Worm (Caenorhabditis elegans) whole organism, young adult: ENCODE results near the gene srh-73.

Source experiments
- Y56A3A.18 ChIP-seq: fragments of 200-800 bp; sonication (Bioruptor generic); IDR thresholded peaks from 2 replicates; pipeline ENCODE4 v1.3.6; 2022; ENCODE audit warnings: missing genetic modification reagents, missing genetic modification characterization, missing compliant biosample characterization
- aptf-3 ChIP-seq: fragments of 200-800 bp; sonication (Bioruptor generic); IDR thresholded peaks from 2 replicates; pipeline ENCODE4 v1.3.6; 2022; ENCODE audit warnings: missing genetic modification characterization, missing compliant biosample characterization
- attf-6 ChIP-seq: fragments of 200-800 bp; sonication (Bioruptor generic); IDR thresholded peaks from 2 replicates; pipeline ENCODE4 v1.3.6; 2022; ENCODE audit warnings: missing genetic modification reagents, missing genetic modification characterization, missing compliant biosample characterization
- dox-1 ChIP-seq: fragments of 200-800 bp; sonication (Bioruptor generic); IDR thresholded peaks from 2 replicates; pipeline ENCODE4 v1.3.6; 2022; ENCODE audit warnings: missing genetic modification reagents, missing genetic modification characterization, missing compliant biosample characterization
- lin-26 ChIP-seq: fragments of 200-800 bp; sonication (Bioruptor generic); IDR thresholded peaks from 2 replicates; pipeline ENCODE4 v1.3.6; 2022; ENCODE audit warnings: missing genetic modification reagents, missing genetic modification characterization, missing compliant biosample characterization
- pha-4 ChIP-seq: fragments of 150-350 bp; sonication (generic microtip); optimal IDR thresholded peaks from 2 replicates; lab custom pipeline; 2014; ENCODE audit warnings: missing biosample characterization, missing genetic modification reagents, missing genetic modification characterization
- ztf-3 ChIP-seq: fragments of 200-800 bp; sonication (Bioruptor generic); optimal IDR thresholded peaks from 2 replicates; lab custom pipeline; 2018; ENCODE audit warnings: mild to moderate bottlenecking, missing genetic modification characterization, missing compliant biosample characterization

ce11 chrII:12473406-12473805 is 38.6 kb upstream of the srh-73 start, which contains the start of gene srg-17:
- no peak for TF ChIP-seq aptf-3 (GFP tag; lab: Robert Waterston, UW)
- TF ChIP-seq Y56A3A.18 (GFP tag; lab: Robert Waterston, UW), result no peak
- TF ChIP-seq dox-1 (GFP tag; lab: Robert Waterston, UW), result no peak
- TF ChIP-seq pha-4, result no peak
- TF ChIP-seq ztf-3 (GFP tag; lab: Kevin White, UChicago), result no peak
- no peak for TF ChIP-seq lin-26 (GFP tag; lab: Robert Waterston, UW)
- TF ChIP-seq attf-6 (GFP tag; lab: Robert Waterston, UW), result no peak
